Fruit fly (Drosophila melanogaster): ENCODE results near the gene CG1316.
A peak's percentile ranks its signal among the peaks of the same experiment; 100 is the strongest.

CG1316 gene

dm6 chr3L:4253611-4254300 lies 29.9 kb upstream of the CG1316 start:
- no peak for TF ChIP-seq OdsH (GFP tag; optimal IDR thresholded peaks at IDR 0.05)
- TF ChIP-seq N (GFP tag; optimal IDR thresholded peaks at IDR 0.05): peak; percentile 14
- TF ChIP-seq Myc (optimal IDR thresholded peaks at IDR 0.05): no peak
- no peak for TF ChIP-seq lola (GFP tag; optimal IDR thresholded peaks at IDR 0.05)
- TF ChIP-seq Dif (GFP tag; optimal IDR thresholded peaks at IDR 0.05; ENCODE audit: partially characterized antibody): no peak
- no peak for TF ChIP-seq Rel (GFP tag; optimal IDR thresholded peaks at IDR 0.05)
- TF ChIP-seq Rel (tag; optimal IDR thresholded peaks at IDR 0.05): peak; percentile 97
- TF ChIP-seq brk (GFP tag; optimal IDR thresholded peaks at IDR 0.05): no peak
- TF ChIP-seq Dfd (GFP tag; optimal IDR thresholded peaks at IDR 0.05): no peak
- TF ChIP-seq sv (GFP tag; optimal IDR thresholded peaks at IDR 0.05): no peak
- no peak for TF ChIP-seq sage (GFP tag; optimal IDR thresholded peaks at IDR 0.05)
- no peak for TF ChIP-seq usp (GFP tag; optimal IDR thresholded peaks at IDR 0.05)
- no peak for TF ChIP-seq Hnf4 (GFP tag; optimal IDR thresholded peaks at IDR 0.05)
- TF ChIP-seq br (GFP tag; optimal IDR thresholded peaks at IDR 0.05): no peak
- no peak for TF ChIP-seq foxo (GFP tag; optimal IDR thresholded peaks at IDR 0.05)

- TF ChIP-seq CG9705 (GFP tag; optimal IDR thresholded peaks at IDR 0.05): peak; percentile 32
- TF ChIP-seq Myc (optimal IDR thresholded peaks at IDR 0.05): peak; percentile 1
- no peak for TF ChIP-seq Rel (GFP tag; optimal IDR thresholded peaks at IDR 0.05)
- TF ChIP-seq Rel (tag; optimal IDR thresholded peaks at IDR 0.05): no peak
- peak; percentile 15 for TF ChIP-seq sv (GFP tag; optimal IDR thresholded peaks at IDR 0.05)
- TF ChIP-seq brk (GFP tag; optimal IDR thresholded peaks at IDR 0.05): no peak
- peak; percentile 51 for TF ChIP-seq dmrt93B (GFP tag; optimal IDR thresholded peaks at IDR 0.05)
- TF ChIP-seq Hr83 (GFP tag; optimal IDR thresholded peaks at IDR 0.05; ENCODE audit: poor library complexity, severe bottlenecking): peak; percentile 2
- TF ChIP-seq Dfd (GFP tag; optimal IDR thresholded peaks at IDR 0.05): no peak
- TF ChIP-seq Hnf4 (GFP tag; optimal IDR thresholded peaks at IDR 0.05): peak; percentile 12
- peak; percentile 29 for TF ChIP-seq OdsH (GFP tag; optimal IDR thresholded peaks at IDR 0.05)
- no peak for TF ChIP-seq ey (GFP tag; optimal IDR thresholded peaks at IDR 0.05)
- peak; percentile 22 for TF ChIP-seq woc (GFP tag; optimal IDR thresholded peaks at IDR 0.05)
- peak; percentile 29 for TF ChIP-seq h (GFP tag; optimal IDR thresholded peaks at IDR 0.05)
- TF ChIP-seq Mio (GFP tag; optimal IDR thresholded peaks at IDR 0.05): no peak
- peak; percentile 62 for TF ChIP-seq HLH106 (tag; optimal IDR thresholded peaks at IDR 0.05)
- no peak for TF ChIP-seq Vsx2 (GFP tag; optimal IDR thresholded peaks at IDR 0.05; ENCODE audit: partially characterized antibody)
- peak in 1 of 2 experiments; percentile 36 for TF ChIP-seq foxo (GFP tag; optimal IDR thresholded peaks at IDR 0.05)
- peak; percentile 9 for TF ChIP-seq psq (GFP tag; optimal IDR thresholded peaks at IDR 0.05)
- peak; percentile 60 for TF ChIP-seq Sp1 (GFP tag; optimal IDR thresholded peaks at IDR 0.05)
- TF ChIP-seq rgr (GFP tag; optimal IDR thresholded peaks at IDR 0.05): peak; percentile 15
Observed at dm6 chr3L:4254301-4254834, 29.3 kb upstream of the CG1316 start, which contains the start of the genes ago and CG1265. TSS of gene ago (minus strand) at chr3L:4254306. TSS of gene CG1265 (plus strand) at chr3L:4254776.

DNA sequence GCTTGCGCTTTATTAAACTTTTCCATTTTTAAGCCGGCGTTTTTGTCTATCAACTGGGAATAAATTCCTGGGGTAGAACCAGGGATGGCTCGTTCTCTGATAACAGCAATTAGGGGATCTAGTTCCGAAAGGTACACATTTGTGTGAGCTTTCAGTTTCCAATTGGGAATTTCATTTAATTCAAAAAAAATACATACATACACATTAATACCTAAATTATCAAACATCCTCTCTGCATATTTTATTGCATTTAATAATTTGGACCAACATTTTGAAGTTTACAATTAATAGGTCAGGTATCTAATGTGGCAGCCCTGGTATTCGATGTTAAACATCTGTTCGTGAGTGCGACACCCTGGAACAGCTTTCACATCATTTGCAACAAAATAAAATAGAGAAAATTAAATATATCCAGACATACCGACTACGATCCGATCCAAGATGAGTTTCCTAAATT lies 24.5 kb upstream of the CG1316 start, which contains the start of the genes CG15011 and CG1309:
Gene CG15011 (minus strand): TSS at position 51 of the 457 bp plus-strand sequence.
Gene CG1309 (plus strand): TSS at position 329 of the 457 bp plus-strand sequence.
- TF ChIP-seq CG32264 (GFP tag; optimal IDR thresholded peaks at IDR 0.05) (peak; percentile 19), Jra (GFP tag; optimal IDR thresholded peaks at IDR 0.05) (peak; percentile 86), Mio (GFP tag; optimal IDR thresholded peaks at IDR 0.05) (no peak), sv (GFP tag; optimal IDR thresholded peaks at IDR 0.05) (peak; percentile 74), HLH106 (tag; optimal IDR thresholded peaks at IDR 0.05) (peak; percentile 89), Myc (optimal IDR thresholded peaks at IDR 0.05) (no peak), foxo (GFP tag; optimal IDR thresholded peaks at IDR 0.05) (peak in 1 of 2 experiments; percentile 87), jim (GFP tag; optimal IDR thresholded peaks at IDR 0.05) (no peak), sage (GFP tag; optimal IDR thresholded peaks at IDR 0.05) (no peak), Abd-B (GFP tag; optimal IDR thresholded peaks at IDR 0.05) (no peak), h (GFP tag; optimal IDR thresholded peaks at IDR 0.05) (peak; percentile 90), usp (GFP tag; optimal IDR thresholded peaks at IDR 0.05) (no peak), Vsx2 (GFP tag; optimal IDR thresholded peaks at IDR 0.05; ENCODE audit: partially characterized antibody) (no peak), CrebA (GFP tag; optimal IDR thresholded peaks at IDR 0.05; ENCODE audit: borderline replicate concordance) (no peak), woc (GFP tag; optimal IDR thresholded peaks at IDR 0.05) (peak; percentile 94), Hr78 (GFP tag; optimal IDR thresholded peaks at IDR 0.05) (no peak), CG9705 (GFP tag; optimal IDR thresholded peaks at IDR 0.05) (peak; percentile 83), pan (optimal IDR thresholded peaks at IDR 0.05) (no peak), br (GFP tag; optimal IDR thresholded peaks at IDR 0.05) (peak; percentile 83), fru (GFP tag; optimal IDR thresholded peaks at IDR 0.05) (peak; percentile 86), Dfd (GFP tag; optimal IDR thresholded peaks at IDR 0.05) (no peak), tai (GFP tag; optimal IDR thresholded peaks at IDR 0.05) (no peak), dl (GFP tag; optimal IDR thresholded peaks at IDR 0.05; ENCODE audit: insufficient read depth in 1 of 2, partially characterized antibody in 2 of 2) (no peak), Hr83 (GFP tag; optimal IDR thresholded peaks at IDR 0.05; ENCODE audit: poor library complexity, severe bottlenecking) (peak; percentile 47), Sp1 (GFP tag; optimal IDR thresholded peaks at IDR 0.05) (peak; percentile 86), Dif (GFP tag; optimal IDR thresholded peaks at IDR 0.05; ENCODE audit: partially characterized antibody) (no peak), Rel (GFP tag; optimal IDR thresholded peaks at IDR 0.05) (no peak), Rel (tag; optimal IDR thresholded peaks at IDR 0.05) (peak; percentile 72), dsf (GFP tag; optimal IDR thresholded peaks at IDR 0.05; ENCODE audit: borderline replicate concordance) (peak; percentile 51), Hnf4 (GFP tag; optimal IDR thresholded peaks at IDR 0.05) (peak; percentile 85), dmrt93B (GFP tag; optimal IDR thresholded peaks at IDR 0.05) (peak; percentile 48), brk (GFP tag; optimal IDR thresholded peaks at IDR 0.05) (no peak), OdsH (GFP tag; optimal IDR thresholded peaks at IDR 0.05) (peak; percentile 82), psq (GFP tag; optimal IDR thresholded peaks at IDR 0.05) (peak; percentile 72), N (GFP tag; optimal IDR thresholded peaks at IDR 0.05) (no peak), rgr (GFP tag; optimal IDR thresholded peaks at IDR 0.05) (peak; percentile 88), lola (GFP tag; optimal IDR thresholded peaks at IDR 0.05) (no peak), GATAd (GFP tag; optimal IDR thresholded peaks at IDR 0.05) (peak; percentile 88)

All from whole organism, wandering third instar larva.